Fruit fly (Drosophila melanogaster): ENCODE data around the gene wge.
A peak's percentile ranks its signal among the peaks of the same experiment; 100 is the strongest.

The wge gene

dm6 chr3R:22672695-22673346, 48.1 kb downstream of the wge start:
- no peak for TF ChIP-seq CG17801 (GFP tag; optimal IDR thresholded peaks at IDR 0.05; ENCODE audit: partially characterized antibody)

- no peak for TF ChIP-seq CG17801 (GFP tag; optimal IDR thresholded peaks at IDR 0.05; ENCODE audit: partially characterized antibody)
These were observed 51.0 kb downstream of the wge start for dm6 chr3R:22669789-22670426.

dm6 chr3R:22669121-22669520, 51.8 kb downstream of the wge start:
- no peak for TF ChIP-seq CG17801 (GFP tag; optimal IDR thresholded peaks at IDR 0.05; ENCODE audit: partially characterized antibody)

dm6 chr3R:22668622-22669021, 52.3 kb downstream of the wge start:
- no peak for TF ChIP-seq CG17801 (GFP tag; optimal IDR thresholded peaks at IDR 0.05; ENCODE audit: partially characterized antibody)

- TF ChIP-seq CG17801 (GFP tag; optimal IDR thresholded peaks at IDR 0.05; ENCODE audit: partially characterized antibody): no peak
These were observed 53.0 kb downstream of the wge start for dm6 chr3R:22667959-22668316.

dm6 chr3R:22667284-22667958, 53.5 kb downstream of the wge start:
- TF ChIP-seq CG17801 (GFP tag; optimal IDR thresholded peaks at IDR 0.05; ENCODE audit: partially characterized antibody): peak; percentile 91

- peak; percentile 49 for TF ChIP-seq CG17801 (GFP tag; optimal IDR thresholded peaks at IDR 0.05; ENCODE audit: partially characterized antibody)
These were observed 54.3 kb downstream of the wge start for dm6 chr3R:22666449-22667283.

dm6 chr3R:22664274-22664673, 56.7 kb downstream of the wge start:
- TF ChIP-seq CG17801 (GFP tag; optimal IDR thresholded peaks at IDR 0.05; ENCODE audit: partially characterized antibody): no peak

dm6 chr3R:22663115-22663514, 57.8 kb downstream of the wge start:
- no peak for TF ChIP-seq CG17801 (GFP tag; optimal IDR thresholded peaks at IDR 0.05; ENCODE audit: partially characterized antibody)

Data from ovary, adult (tissue).